Worm (Caenorhabditis elegans) whole organism, late embryonic: ENCODE measurements around the gene zig-13.

ENCODE experiments used
- C38D4.7 ChIP-seq: fragments of 200-800 bp; sonication (Bioruptor generic); optimal IDR thresholded peaks from 2 replicates; lab custom pipeline; 2018; ENCODE audit warnings: mild to moderate bottlenecking, missing genetic modification characterization, moderate library complexity, missing compliant biosample characterization
- Y22D7AL.16 ChIP-seq: sonication (generic microtip); optimal IDR thresholded peaks from 2 replicates; lab custom pipeline; 2016; ENCODE audit warnings: missing genetic modification characterization, missing compliant biosample characterization
- ceh-19 ChIP-seq: fragments of 200-800 bp; sonication (Bioruptor generic); optimal IDR thresholded peaks from 2 replicates; lab custom pipeline; 2018; ENCODE audit warnings: mild to moderate bottlenecking, missing genetic modification characterization, missing compliant biosample characterization
- ceh-34 ChIP-seq: sonication (generic microtip); optimal IDR thresholded peaks from 2 replicates; lab custom pipeline; 2016; ENCODE audit warnings: mild to moderate bottlenecking, missing genetic modification characterization, missing compliant biosample characterization
- ceh-48 ChIP-seq: sonication (generic microtip); optimal IDR thresholded peaks from 2 replicates; lab custom pipeline; 2016; ENCODE audit warnings: missing genetic modification characterization, inconsistent platforms, missing compliant biosample characterization
- ceh-9 ChIP-seq: sonication (generic microtip); optimal IDR thresholded peaks from 2 replicates; lab custom pipeline; 2016; ENCODE audit warnings: mild to moderate bottlenecking, missing genetic modification characterization, inconsistent platforms, missing compliant biosample characterization
- hlh-8 ChIP-seq: sonication (generic microtip); optimal IDR thresholded peaks from 2 replicates; lab custom pipeline; 2016; ENCODE audit warnings: missing genotype, missing genetic modification characterization, missing compliant biosample characterization
- lim-6 ChIP-seq: sonication (generic microtip); optimal IDR thresholded peaks from 2 replicates; lab custom pipeline; 2016; ENCODE audit warnings: missing genetic modification characterization, missing compliant biosample characterization
- mec-3 ChIP-seq: sonication (generic microtip); optimal IDR thresholded peaks from 2 replicates; lab custom pipeline; 2016; ENCODE audit warnings: borderline replicate concordance, missing genetic modification characterization, missing compliant biosample characterization
- npax-4 ChIP-seq: sonication (generic microtip); optimal IDR thresholded peaks from 2 replicates; lab custom pipeline; 2016; ENCODE audit warnings: missing genetic modification characterization, missing compliant biosample characterization
- odd-2 ChIP-seq: sonication (generic microtip); optimal IDR thresholded peaks from 2 replicates; lab custom pipeline; 2017; ENCODE audit warnings: antibody characterized with exemption, mild to moderate bottlenecking, missing genetic modification characterization, missing compliant biosample characterization
- pax-1 ChIP-seq: fragments of 150-350 bp; optimal IDR thresholded peaks from 2 replicates; lab custom pipeline; 2014; ENCODE audit warnings: missing biosample characterization, missing genetic modification characterization
- pha-2 ChIP-seq: sonication (generic microtip); optimal IDR thresholded peaks from 2 replicates; lab custom pipeline; 2017; ENCODE audit warnings: mild to moderate bottlenecking, missing genetic modification characterization, missing compliant biosample characterization
- rnt-1 ChIP-seq: sonication (generic microtip); optimal IDR thresholded peaks from 2 replicates; lab custom pipeline; 2016; ENCODE audit warnings: missing genetic modification characterization, missing compliant biosample characterization
- sox-4 ChIP-seq: sonication (generic microtip); optimal IDR thresholded peaks from 2 replicates; lab custom pipeline; 2017; ENCODE audit warnings: mild to moderate bottlenecking, missing genetic modification characterization, inconsistent platforms, missing compliant biosample characterization
- syd-9 ChIP-seq: sonication (generic microtip); optimal IDR thresholded peaks from 2 replicates; lab custom pipeline; 2016; ENCODE audit warnings: mild to moderate bottlenecking, missing genetic modification characterization, moderate library complexity, missing compliant biosample characterization
- tbx-2 ChIP-seq: sonication (generic microtip); optimal IDR thresholded peaks from 2 replicates; lab custom pipeline; 2016; ENCODE audit warnings: missing genetic modification characterization, missing compliant biosample characterization
- tbx-7 ChIP-seq: sonication (generic microtip); optimal IDR thresholded peaks from 2 replicates; lab custom pipeline; 2016; ENCODE audit warnings: missing genotype, missing genetic modification characterization, missing compliant biosample characterization
- unc-3 ChIP-seq, 2 experiments: fragments of 200-800 bp in 1 of 2; sonication (Bioruptor generic) in 1 of 2; sonication (generic microtip) in 1 of 2; conservative IDR thresholded peaks in 1 of 2; optimal IDR thresholded peaks in 1 of 2; 2 replicates each; pipeline versions ENCODE4 v1.3.6 to Lab custom; 2016 to 2022; ENCODE audit warnings: missing compliant biosample characterization in 2 of 2, missing genetic modification characterization in 2 of 2, missing genetic modification reagents in 1 of 2
- unc-42 ChIP-seq: sonication (generic microtip); optimal IDR thresholded peaks from 2 replicates; lab custom pipeline; 2016; ENCODE audit warnings: missing genotype, missing genetic modification characterization, missing compliant biosample characterization

Gene zig-13

ce11 chrIII:117210-117609 lies 39.3 kb downstream of the zig-13 start, which contains the start of gene C29F9.5:
C29F9.5 (plus strand) TSS chrIII:117510.
- TF ChIP-seq odd-2 (tag; lab: Kevin White, UChicago) (no peak), mec-3 (no peak), ceh-9 (tag; lab: Kevin White, UChicago) (no peak), Y22D7AL.16 (no peak), rnt-1 (tag; lab: Kevin White, UChicago) (no peak), pax-1 (tag; lab: Kevin White, UChicago) (no peak), tbx-2 (no peak), pha-2 (tag; lab: Kevin White, UChicago) (no peak), C38D4.7 (no peak), unc-42 (no peak)

ce11 chrIII:114603-115002 lies 41.9 kb downstream of the zig-13 start, which contains the start of gene C29F9.6:
C29F9.6 (plus strand) TSS chrIII:114903.
- TF ChIP-seq rnt-1 (tag; lab: Kevin White, UChicago) (no peak), sox-4 (tag; lab: Kevin White, UChicago) (no peak), ceh-9 (tag; lab: Kevin White, UChicago) (no peak), ceh-19 (GFP tag; lab: Kevin White, UChicago) (no peak), hlh-8 (tag; lab: Kevin White, UChicago) (no peak), ceh-34 (tag; lab: Kevin White, UChicago) (no peak), npax-4 (tag; lab: Kevin White, UChicago) (no peak), tbx-7 (no peak), syd-9 (tag; lab: Kevin White, UChicago) (no peak), ceh-48 (tag; lab: Kevin White, UChicago) (no peak), lim-6 (tag; lab: Kevin White, UChicago) (no peak), unc-3 (GFP tag; conservative IDR thresholded peaks at IDR 0.05; lab: Robert Waterston, UW) (no peak), unc-3 (tag; optimal IDR thresholded peaks at IDR 0.05; lab: Kevin White, UChicago) (no peak)
